Worm (Caenorhabditis elegans) whole organism, L4/young adult: ENCODE results near the gene msp-53.
"Not testable (repeated sequence)": the region's sequence is repeated elsewhere in the genome, so short reads cannot be mapped to it uniquely, and the experiment has no call there.

Experiments used
- W03F9.2 ChIP-seq: fragments of 150-350 bp; optimal IDR thresholded peaks from 2 replicates; lab custom pipeline; 2014; ENCODE audit warnings: missing biosample characterization, missing genetic modification characterization
- dao-5 ChIP-seq: sonication (generic microtip); optimal IDR thresholded peaks from 2 replicates; lab custom pipeline; 2016; ENCODE audit warnings: missing genotype, missing genetic modification characterization, moderate library complexity, missing compliant biosample characterization
- him-1 ChIP-seq: sonication (generic microtip); optimal IDR thresholded peaks from 2 replicates; lab custom pipeline; 2016; ENCODE audit warnings: missing genotype, missing genetic modification reagents, missing genetic modification characterization, missing compliant biosample characterization

Gene msp-53

DNA sequence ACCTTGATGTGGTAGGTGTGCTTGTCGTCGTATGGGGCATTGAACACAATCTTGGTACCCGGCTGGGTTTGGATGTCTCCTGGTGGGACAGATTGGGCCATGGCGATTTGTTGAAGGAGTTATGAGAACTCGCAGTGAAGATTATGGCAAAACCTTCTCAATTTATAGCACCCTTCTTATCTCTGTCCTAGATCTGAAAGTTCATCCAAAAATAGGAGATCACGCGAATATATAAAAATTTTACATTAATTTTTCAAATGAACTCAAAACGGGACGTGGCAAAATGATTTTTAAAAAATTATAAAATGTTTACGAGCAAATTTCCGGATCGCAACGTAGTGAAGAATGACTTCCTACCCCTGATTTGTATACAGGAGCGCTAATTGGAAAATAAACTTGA is at the start of gene msp-53:
TSS of gene msp-53 (minus strand) at position 101 of the 400 bp plus-strand sequence.
- TF ChIP-seq him-1 (tag; lab: Kevin White, UChicago); dao-5 (tag; lab: Kevin White, UChicago); W03F9.2: not testable (repeated sequence)

DNA sequence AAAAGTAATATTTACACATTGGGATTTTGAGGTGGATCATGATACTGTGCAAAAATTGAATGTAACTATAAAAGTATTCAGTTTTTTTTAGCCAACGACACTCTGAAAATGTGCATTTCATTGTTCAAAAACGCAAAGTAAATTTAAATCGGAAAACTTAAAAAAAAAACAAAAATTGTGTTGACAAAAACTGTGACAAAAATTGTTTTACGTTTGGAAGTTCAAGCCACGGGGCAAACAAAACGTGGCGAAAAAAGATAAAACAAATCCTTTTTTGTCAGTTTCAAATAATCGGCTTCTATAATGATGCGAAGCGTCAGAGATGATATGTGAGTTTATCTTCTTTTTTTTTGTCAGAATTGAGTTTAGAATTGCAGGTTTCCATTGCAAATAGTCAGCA is 46.7 kb upstream of the msp-53 start, which contains the start of gene AC7.3:
TSS of gene AC7.3 (plus strand) at position 301 of the 400 bp plus-strand sequence.
- no peak for TF ChIP-seq dao-5 (tag; lab: Kevin White, UChicago)
- no peak for TF ChIP-seq him-1 (tag; lab: Kevin White, UChicago)
- no peak for TF ChIP-seq W03F9.2

DNA sequence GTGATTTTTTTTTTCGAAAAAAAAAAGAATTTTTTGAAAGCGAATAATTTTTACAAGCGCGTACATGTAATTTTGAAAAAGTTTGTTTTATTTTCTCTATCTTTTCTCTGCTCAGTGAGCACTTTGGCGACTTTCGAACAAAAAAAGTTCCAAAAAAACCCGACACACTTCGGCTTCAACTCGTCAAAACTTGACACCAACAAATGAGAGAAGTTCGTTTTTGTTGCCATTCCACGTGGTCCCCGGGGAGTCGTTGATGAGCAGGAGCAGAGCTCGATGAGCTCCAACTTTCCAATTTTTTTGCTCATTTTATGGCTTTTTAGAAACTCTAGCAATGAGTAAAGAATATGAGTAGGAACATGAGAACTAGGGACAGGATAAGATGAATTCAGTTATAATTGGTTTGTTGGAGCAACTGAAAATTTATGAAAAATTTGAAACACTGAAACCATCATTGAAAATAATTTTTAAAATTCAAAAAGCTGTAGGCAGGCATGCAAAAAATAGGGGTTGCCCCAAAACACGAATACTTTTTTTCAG is 45.6 kb upstream of the msp-53 start:
- no peak for TF ChIP-seq him-1 (tag; lab: Kevin White, UChicago)
- no peak for TF ChIP-seq W03F9.2
- no peak for TF ChIP-seq dao-5 (tag; lab: Kevin White, UChicago)

DNA sequence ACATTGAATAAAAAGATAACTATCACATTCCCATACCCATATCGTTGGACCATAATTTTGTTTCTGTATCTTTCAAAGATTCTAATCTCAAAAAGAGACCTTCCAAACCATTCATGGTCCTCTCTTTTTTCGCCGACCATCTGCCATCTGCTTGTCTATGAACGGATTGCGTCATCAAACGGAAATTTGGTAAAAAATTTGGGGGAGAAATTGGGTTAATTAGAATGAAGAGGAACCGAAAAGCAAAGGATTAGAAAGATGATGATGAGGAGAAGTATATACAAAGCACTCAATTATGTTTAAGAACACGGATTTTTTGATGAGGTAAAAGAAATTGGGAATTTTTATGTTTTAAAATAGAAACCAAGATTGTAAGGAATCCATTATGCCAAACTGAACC is 45.1 kb upstream of the msp-53 start:
- TF ChIP-seq W03F9.2 = no peak
- TF ChIP-seq him-1 (tag; lab: Kevin White, UChicago) = no peak

DNA sequence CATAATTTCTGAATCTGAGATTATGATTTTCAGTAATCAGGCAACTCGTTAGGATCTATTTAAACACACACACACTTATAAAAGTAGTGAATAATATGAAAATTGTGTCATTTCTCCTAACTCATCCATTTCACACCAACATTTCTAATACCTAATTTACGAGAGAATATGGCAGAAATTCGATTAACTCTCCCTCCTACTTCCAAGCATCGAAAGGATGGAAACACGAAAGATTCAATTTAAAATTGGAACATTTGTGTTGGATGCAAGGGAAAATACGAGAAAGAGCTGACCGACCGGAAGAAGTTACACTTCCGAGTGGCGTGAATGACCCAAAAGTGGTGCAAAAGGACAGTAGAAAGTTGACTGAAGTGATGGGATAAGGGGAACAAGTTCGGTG is 44.1 kb upstream of the msp-53 start:
- TF ChIP-seq him-1 (tag; lab: Kevin White, UChicago) (no peak), dao-5 (tag; lab: Kevin White, UChicago) (no peak), W03F9.2 (no peak)

- peak; percentile 48 for TF ChIP-seq him-1 (tag; lab: Kevin White, UChicago)
- TF ChIP-seq dao-5 (tag; lab: Kevin White, UChicago) = no peak
- no peak for TF ChIP-seq W03F9.2
Measured at ce11 chrIV:5103229-5103894, 38.5 kb upstream of the msp-53 start, which contains the start of gene C02B10.3. C02B10.3 (minus strand) TSS chrIV:5103279.

ce11 chrIV:5101945-5102344 is 37.1 kb upstream of the msp-53 start:
- TF ChIP-seq W03F9.2 = no peak
- TF ChIP-seq him-1 (tag; lab: Kevin White, UChicago) = no peak
- no peak for TF ChIP-seq dao-5 (tag; lab: Kevin White, UChicago)

DNA sequence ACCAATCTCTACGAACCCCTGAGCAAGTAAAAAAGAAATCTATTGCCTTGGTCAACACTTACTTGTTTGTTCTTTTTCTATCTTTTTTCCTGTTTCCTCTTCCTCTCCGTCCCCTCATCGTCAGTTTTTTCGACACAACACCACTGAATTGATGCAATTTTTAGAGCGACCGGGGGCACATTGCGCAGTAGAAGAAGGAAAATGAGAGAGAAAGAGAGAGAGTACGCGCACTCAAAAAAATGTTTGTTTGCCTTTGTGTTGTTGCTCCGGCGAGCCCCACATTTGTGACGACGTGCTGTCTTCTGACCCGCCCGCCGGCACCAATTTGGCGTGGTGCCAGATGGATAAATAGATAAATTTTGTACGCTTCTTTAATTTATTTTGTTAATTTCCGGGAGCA is 35.3 kb upstream of the msp-53 start:
- TF ChIP-seq him-1 (tag; lab: Kevin White, UChicago) (peak; percentile 48), dao-5 (tag; lab: Kevin White, UChicago) (no peak), W03F9.2 (no peak)

ce11 chrIV:5093462-5093861 is 28.6 kb upstream of the msp-53 start:
- TF ChIP-seq dao-5 (tag; lab: Kevin White, UChicago) (no peak), W03F9.2 (no peak), him-1 (tag; lab: Kevin White, UChicago) (no peak)

ce11 chrIV:5090993-5091793 is 26.3 kb upstream of the msp-53 start, which contains the start of the genes snpn-1 and C02B10.4:
snpn-1 (minus strand) TSS chrIV:5091043.
C02B10.4 (plus strand) TSS chrIV:5091586.
- TF ChIP-seq W03F9.2 (peak; percentile 52), dao-5 (tag; lab: Kevin White, UChicago) (no peak), him-1 (tag; lab: Kevin White, UChicago) (peak; percentile 15)

- TF ChIP-seq dao-5 (tag; lab: Kevin White, UChicago) (no peak), W03F9.2 (no peak), him-1 (tag; lab: Kevin White, UChicago) (no peak)
Measured at ce11 chrIV:5088814-5089322, 24.0 kb upstream of the msp-53 start, which contains the start of gene ivd-1. ivd-1 (minus strand) TSS chrIV:5088864.

DNA sequence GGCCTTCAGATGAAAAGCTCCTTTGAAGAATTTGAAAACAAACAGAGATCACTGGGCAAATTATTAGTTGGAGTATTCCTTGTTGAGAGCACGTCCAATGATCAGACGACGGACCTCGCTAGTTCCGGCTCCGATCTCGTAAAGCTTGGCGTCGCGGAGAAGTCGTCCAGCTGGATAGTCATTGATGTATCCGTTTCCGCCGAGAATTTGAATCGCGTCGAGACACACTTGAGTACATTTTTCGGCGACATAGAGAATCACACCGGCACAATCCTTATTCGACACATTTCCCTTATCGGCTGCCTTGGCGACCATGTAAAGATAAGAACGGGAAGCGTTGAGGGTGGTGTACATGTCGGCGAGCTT is 22.1 kb upstream of the msp-53 start:
- TF ChIP-seq dao-5 (tag; lab: Kevin White, UChicago) (no peak), W03F9.2 (no peak), him-1 (tag; lab: Kevin White, UChicago) (no peak)

- TF ChIP-seq dao-5 (tag; lab: Kevin White, UChicago) = no peak
- no peak for TF ChIP-seq W03F9.2
- no peak for TF ChIP-seq him-1 (tag; lab: Kevin White, UChicago)
Measured at ce11 chrIV:5086243-5086960, 21.5 kb upstream of the msp-53 start.
